Fruit fly (Drosophila melanogaster) whole organism, wandering third instar larva: ENCODE results near the gene fzo.

Experiments used
- Abd-B ChIP-seq: fragments of >200 bp; optimal IDR thresholded peaks from 2 replicates; lab custom pipeline; 2017; ENCODE audit warnings: missing biosample characterization, missing genetic modification characterization
- CG32264 ChIP-seq: fragments of 200-800 bp; sonication (Bioruptor generic); optimal IDR thresholded peaks from 2 replicates; lab custom pipeline; 2016; ENCODE audit warnings: missing biosample characterization, missing genetic modification characterization
- Rel ChIP-seq, 2 experiments: fragments of 200-800 bp; sonication (Bioruptor generic) in 1 of 2; optimal IDR thresholded peaks; 2 replicates in 1 of 2; 3 replicates in 1 of 2; lab custom pipeline; 2016 to 2019; ENCODE audit warnings: mild to moderate bottlenecking in 2 of 2, missing biosample characterization in 2 of 2, missing genetic modification characterization in 2 of 2, moderate library complexity in 1 of 2
- Sp1 ChIP-seq: fragments of 200-800 bp; sonication (Bioruptor generic); optimal IDR thresholded peaks from 3 replicates; lab custom pipeline; 2019; ENCODE audit warnings: missing biosample characterization, mild to moderate bottlenecking, missing genetic modification characterization, moderate library complexity
- dsf ChIP-seq: sonication (Bioruptor generic); optimal IDR thresholded peaks from 2 replicates; lab custom pipeline; 2016; ENCODE audit warnings: missing biosample characterization, missing genetic modification characterization, borderline replicate concordance
- foxo ChIP-seq, 2 experiments: fragments of 200-800 bp; sonication (Bioruptor generic); optimal IDR thresholded peaks; 2 replicates in 1 of 2; 3 replicates in 1 of 2; lab custom pipeline; 2016 to 2017; ENCODE audit warnings: missing biosample characterization in 2 of 2, missing genetic modification characterization in 2 of 2
- h ChIP-seq: fragments of 200-800 bp; sonication (Bioruptor generic); optimal IDR thresholded peaks from 3 replicates; lab custom pipeline; 2016; ENCODE audit warnings: missing biosample characterization, mild to moderate bottlenecking, missing genetic modification characterization
- lola ChIP-seq: fragments of >200 bp; optimal IDR thresholded peaks from 2 replicates; lab custom pipeline; 2017; ENCODE audit warnings: missing biosample characterization, missing genetic modification characterization
- pan ChIP-seq: fragments of >200 bp; optimal IDR thresholded peaks from 2 replicates; lab custom pipeline; 2017
- rgr ChIP-seq: fragments of 200-800 bp; sonication (Bioruptor generic); optimal IDR thresholded peaks from 3 replicates; lab custom pipeline; 2016; ENCODE audit warnings: missing biosample characterization, mild to moderate bottlenecking, missing genetic modification characterization
- usp ChIP-seq: fragments of >200 bp; optimal IDR thresholded peaks from 2 replicates; lab custom pipeline; 2017; ENCODE audit warnings: missing biosample characterization, missing genetic modification characterization

fzo gene

DNA sequence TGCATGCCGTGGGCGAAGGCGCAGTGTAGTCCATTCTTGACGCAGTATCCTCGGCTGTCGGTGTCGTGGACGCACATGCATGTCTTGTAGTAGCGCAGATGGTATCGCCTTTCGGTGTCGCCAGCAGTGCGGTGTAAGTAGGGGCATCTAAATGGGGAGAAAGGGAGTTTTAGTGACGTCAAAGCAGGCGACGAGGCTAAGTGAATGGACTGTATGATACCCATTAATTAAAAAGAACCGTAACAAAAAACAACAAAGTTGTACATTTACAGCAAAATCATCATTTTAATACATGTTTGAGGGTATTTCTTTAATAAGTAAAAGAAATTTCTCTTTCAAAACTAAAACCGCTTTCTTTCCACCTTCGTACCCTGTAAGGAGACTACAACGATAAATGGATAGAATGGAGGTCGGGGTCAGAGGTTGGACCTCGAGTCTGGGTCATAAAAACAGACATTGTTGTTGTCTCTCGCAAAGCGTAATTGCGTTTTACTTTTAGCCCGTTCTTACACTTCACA is 47.4 kb downstream of the fzo start:
- no peak for TF ChIP-seq h
- TF ChIP-seq foxo (GFP tag; optimal IDR thresholded peaks at IDR 0.05; lab: Kevin White, UChicago): no peak
- no peak for TF ChIP-seq lola
- no peak for TF ChIP-seq usp
- no peak for TF ChIP-seq Abd-B (GFP tag; lab: Kevin White, UChicago)
- TF ChIP-seq Rel (GFP tag; optimal IDR thresholded peaks at IDR 0.05; lab: Kevin White, UChicago): no peak
- no peak for TF ChIP-seq Rel (tag; optimal IDR thresholded peaks at IDR 0.05; lab: Kevin White, UChicago)
- TF ChIP-seq pan (lab: Kevin White, UChicago): no peak
- TF ChIP-seq CG32264 (GFP tag; lab: Kevin White, UChicago): no peak
- TF ChIP-seq Sp1: no peak
- no peak for TF ChIP-seq dsf (GFP tag; lab: Kevin White, UChicago)
- TF ChIP-seq rgr: no peak
